Fruit fly (Drosophila melanogaster) Kc167 (cell line): Measurements from ENCODE around the gene Obp19b.

ENCODE experiments used
- Myc ChIP-seq: fragments of >200 bp; optimal IDR thresholded peaks from 2 replicates; lab custom pipeline; 2017; ENCODE audit warnings: missing external identifiers
- Sin3A ChIP-seq: fragments of >200 bp; optimal IDR thresholded peaks from 2 replicates; lab custom pipeline; 2018; ENCODE audit warnings: missing external identifiers
- h ChIP-seq: fragments of >200 bp; optimal IDR thresholded peaks from 3 replicates; lab custom pipeline; 2018; ENCODE audit warnings: missing external identifiers
- insv ChIP-seq: fragments of >200 bp; optimal IDR thresholded peaks from 3 replicates; lab custom pipeline; 2018; ENCODE audit warnings: missing external identifiers
- psq ChIP-seq: fragments of >200 bp; optimal IDR thresholded peaks from 2 replicates; lab custom pipeline; 2017; ENCODE audit warnings: missing external identifiers
- ttk ChIP-seq: sonication (Bioruptor generic); optimal IDR thresholded peaks from 2 replicates; lab custom pipeline; 2017; ENCODE audit warnings: missing external identifiers

Obp19b gene

DNA sequence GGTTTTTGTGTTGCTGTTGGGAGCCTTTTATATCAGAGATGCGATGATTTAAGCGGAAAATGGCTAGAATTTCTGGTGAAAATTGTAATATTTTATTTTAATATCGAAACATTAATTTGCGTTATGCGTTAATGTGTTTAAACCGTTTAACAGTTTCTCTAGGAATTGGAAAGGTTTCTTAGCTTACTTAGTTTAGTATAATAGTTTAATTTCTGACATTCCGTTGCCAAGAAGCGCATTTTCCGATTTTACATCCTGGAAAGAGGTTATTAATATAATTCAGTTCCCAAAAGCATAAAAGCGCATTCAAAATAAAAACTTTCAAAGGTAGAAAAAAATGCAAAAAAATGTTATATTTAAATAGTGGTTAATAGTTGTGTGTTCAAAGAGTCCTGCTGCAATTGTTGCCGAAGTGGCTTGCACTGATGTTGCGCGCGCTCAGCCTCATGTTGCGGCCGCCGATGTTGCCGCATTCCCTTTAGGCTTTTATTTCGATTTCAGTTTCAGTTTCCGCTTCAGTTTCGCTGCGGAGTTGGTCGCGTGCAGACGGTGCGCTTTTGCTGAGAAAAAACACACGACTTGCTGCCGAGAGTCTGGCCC lies 32.4 kb downstream of the Obp19b start, which contains the start of gene tbc:
Gene tbc (plus strand): TSS at position 504 of the 600 bp plus-strand sequence.
- TF ChIP-seq Myc (no peak), ttk (lab: Kevin White, UChicago) (no peak), h (lab: Kevin White, UChicago) (no peak), Sin3A (lab: Kevin White, UChicago) (no peak), psq (lab: Kevin White, UChicago) (no peak), insv (lab: Kevin White, UChicago) (no peak)

DNA sequence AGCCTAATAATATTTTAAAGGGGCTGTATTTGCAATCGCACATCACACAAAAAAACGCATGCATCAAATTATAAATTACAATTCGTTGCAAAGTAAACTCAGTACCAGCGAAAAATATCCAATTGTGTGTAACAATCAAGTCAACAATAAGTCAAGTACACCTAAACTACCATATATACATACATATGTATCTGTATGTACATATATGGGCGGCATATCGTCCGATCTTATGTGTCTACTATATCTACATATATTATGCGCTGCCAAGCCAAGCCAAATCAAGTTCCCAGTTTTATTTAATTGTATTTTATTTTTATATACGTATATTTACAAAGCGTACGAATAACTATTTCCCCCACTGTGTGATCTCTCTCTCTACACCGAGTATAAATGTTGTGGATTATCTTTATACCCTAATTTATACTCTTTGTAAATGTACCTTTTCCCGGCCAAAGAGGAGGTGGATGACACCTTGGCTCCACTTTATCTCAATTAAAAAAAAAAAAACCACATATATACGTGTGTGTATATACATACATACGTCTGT lies 49.9 kb downstream of the Obp19b start:
- TF ChIP-seq psq (lab: Kevin White, UChicago): no peak
- no peak for TF ChIP-seq Myc
- TF ChIP-seq h (lab: Kevin White, UChicago): no peak
- no peak for TF ChIP-seq ttk (lab: Kevin White, UChicago)
- TF ChIP-seq Sin3A (lab: Kevin White, UChicago): no peak
- TF ChIP-seq insv (lab: Kevin White, UChicago): no peak

DNA sequence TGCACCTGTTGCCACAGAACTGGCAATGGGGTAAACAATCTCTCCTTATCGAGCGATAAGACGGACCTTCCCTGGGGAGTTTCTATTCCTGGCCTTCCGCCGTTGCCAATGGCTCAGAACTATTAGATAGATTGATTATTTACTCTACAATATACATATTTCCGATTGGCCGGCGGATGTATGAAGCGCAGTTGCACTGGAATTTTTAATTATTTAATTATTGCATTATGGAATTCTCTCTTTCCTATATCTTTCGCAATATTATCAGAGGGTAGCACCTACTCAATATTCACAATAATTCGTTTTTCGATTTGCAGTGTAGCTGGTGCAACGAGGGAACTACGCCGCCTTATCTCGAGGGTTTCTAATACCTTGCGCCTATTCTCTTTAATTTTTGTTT lies 50.6 kb downstream of the Obp19b start, which contains the start of gene GstT3:
Gene GstT3 (plus strand): TSS at position 301 of the 400 bp plus-strand sequence.
- TF ChIP-seq insv (lab: Kevin White, UChicago): no peak
- TF ChIP-seq Myc: no peak
- no peak for TF ChIP-seq psq (lab: Kevin White, UChicago)
- TF ChIP-seq h (lab: Kevin White, UChicago): no peak
- no peak for TF ChIP-seq ttk (lab: Kevin White, UChicago)
- TF ChIP-seq Sin3A (lab: Kevin White, UChicago): no peak
